Fruit fly (Drosophila melanogaster) whole organism, embryonic: Measurements from ENCODE around the gene CG15382.

Source experiments
- CG10366 ChIP-seq: fragments of 200-800 bp; sonication (Bioruptor generic); IDR thresholded peaks from 2 replicates; pipeline ENCODE4 v1.3.6; 2022; ENCODE audit warnings: missing biosample characterization, missing genetic modification characterization
- CG11247 ChIP-seq: fragments of 200-800 bp; sonication (Bioruptor generic); IDR thresholded peaks from 2 replicates; pipeline ENCODE4 v1.3.6; 2022; ENCODE audit warnings: missing biosample characterization, missing genetic modification characterization
- CG11504 ChIP-seq: fragments of 200-800 bp; sonication (Bioruptor generic); optimal IDR thresholded peaks from 3 replicates; lab custom pipeline; 2019; ENCODE audit warnings: missing biosample characterization, mild to moderate bottlenecking, missing genetic modification characterization, moderate library complexity
- CG11723 ChIP-seq: fragments of 200-800 bp; sonication (Bioruptor generic); optimal IDR thresholded peaks from 2 replicates; lab custom pipeline; 2017; ENCODE audit warnings: missing biosample characterization, mild to moderate bottlenecking, missing genetic modification characterization
- CG13296 ChIP-seq: fragments of 200-800 bp; sonication (Bioruptor generic); optimal IDR thresholded peaks from 3 replicates; lab custom pipeline; 2018; ENCODE audit warnings: missing biosample characterization, mild to moderate bottlenecking, missing genetic modification characterization
- CG13894 ChIP-seq: fragments of 200-800 bp; sonication (Bioruptor generic); optimal IDR thresholded peaks from 3 replicates; lab custom pipeline; 2018; ENCODE audit warnings: missing biosample characterization, mild to moderate bottlenecking, missing genetic modification characterization, moderate library complexity
- CG16863 ChIP-seq: fragments of 200-800 bp; sonication (Bioruptor generic); optimal IDR thresholded peaks from 3 replicates; lab custom pipeline; 2016; ENCODE audit warnings: missing biosample characterization, missing genetic modification characterization
- CG31365 ChIP-seq: fragments of 200-800 bp; sonication (Bioruptor generic); optimal IDR thresholded peaks from 2 replicates; lab custom pipeline; 2018; ENCODE audit warnings: missing biosample characterization, mild to moderate bottlenecking, missing genetic modification characterization
- CG34422 ChIP-seq: fragments of 200-800 bp; sonication (Bioruptor generic); IDR thresholded peaks from 3 replicates; pipeline ENCODE4 v1.3.6; 2022; ENCODE audit warnings: missing biosample characterization, missing genetic modification characterization
- CG4360 ChIP-seq: fragments of 200-800 bp; sonication (Bioruptor generic); IDR thresholded peaks from 2 replicates; pipeline ENCODE4 v1.3.6; 2022; ENCODE audit warnings: missing biosample characterization, missing genetic modification characterization
- CG6813 ChIP-seq: fragments of 200-800 bp; sonication (Bioruptor generic); optimal IDR thresholded peaks from 2 replicates; lab custom pipeline; 2017; ENCODE audit warnings: missing biosample characterization, missing genetic modification characterization, mild to moderate bottlenecking, moderate library complexity, missing genetic modification reagents
- CG8089 ChIP-seq: fragments of 200-800 bp; sonication (Bioruptor generic); optimal IDR thresholded peaks from 3 replicates; lab custom pipeline; 2016; ENCODE audit warnings: missing biosample characterization, missing genetic modification characterization
- CG8944 ChIP-seq: fragments of 200-800 bp; sonication (Bioruptor generic); optimal IDR thresholded peaks from 3 replicates; lab custom pipeline; 2016; ENCODE audit warnings: missing biosample characterization, missing genetic modification characterization
- CG9932 ChIP-seq: fragments of 200-800 bp; sonication (Bioruptor generic); IDR thresholded peaks from 2 replicates; pipeline ENCODE4 v1.3.6; 2022; ENCODE audit warnings: missing biosample characterization, missing genetic modification characterization
- Deaf1 ChIP-seq: fragments of 200-800 bp; optimal IDR thresholded peaks from 3 replicates; lab custom pipeline; 2019; ENCODE audit warnings: missing biosample characterization, mild to moderate bottlenecking, missing genetic modification characterization, moderate library complexity
- Dfd ChIP-seq, 2 experiments: fragments of >200 bp; optimal IDR thresholded peaks; 2 replicates each; lab custom pipeline; 2017; ENCODE audit warnings: missing biosample characterization in 2 of 2, missing genetic modification characterization in 2 of 2
- Dip2 ChIP-seq: fragments of 200-800 bp; sonication (Bioruptor generic); IDR thresholded peaks from 2 replicates; pipeline ENCODE4 v1.3.6; 2022; ENCODE audit warnings: missing biosample characterization, missing genetic modification characterization
- Dref ChIP-seq: fragments of 200-800 bp; sonication (Bioruptor generic); IDR thresholded peaks from 2 replicates; pipeline ENCODE4 v1.3.6; 2022; ENCODE audit warnings: missing biosample characterization, missing genetic modification characterization
- Elba2 ChIP-seq: fragments of 200-800 bp; sonication (Bioruptor generic); optimal IDR thresholded peaks from 3 replicates; lab custom pipeline; 2016; ENCODE audit warnings: missing biosample characterization, missing genetic modification characterization
- Kr ChIP-seq: fragments of 200-800 bp; sonication (Bioruptor generic); optimal IDR thresholded peaks from 2 replicates; lab custom pipeline; 2017; ENCODE audit warnings: missing biosample characterization, mild to moderate bottlenecking, missing genetic modification characterization
- Med ChIP-seq: fragments of 200-800 bp; sonication (Bioruptor generic); peaks from one replicate; lab custom pipeline; 2016; ENCODE audit warnings: missing biosample characterization, missing genetic modification characterization, mild to moderate bottlenecking, inconsistent platforms, moderate library complexity
- Sox100B ChIP-seq: fragments of 200-800 bp; sonication (Bioruptor generic); optimal IDR thresholded peaks from 3 replicates; lab custom pipeline; 2018; ENCODE audit warnings: missing biosample characterization, mild to moderate bottlenecking, missing genetic modification characterization
- Usf ChIP-seq: fragments of 200-800 bp; sonication (Bioruptor generic); optimal IDR thresholded peaks from 2 replicates; lab custom pipeline; 2017; ENCODE audit warnings: missing genotype, missing biosample characterization, missing genetic modification characterization
- YL-1 ChIP-seq: fragments of 200-800 bp; sonication (Bioruptor generic); optimal IDR thresholded peaks from 3 replicates; lab custom pipeline; 2017; ENCODE audit warnings: missing biosample characterization, mild to moderate bottlenecking, missing genetic modification characterization
- al ChIP-seq: fragments of 200-800 bp; sonication (Bioruptor generic); IDR thresholded peaks from 2 replicates; pipeline ENCODE4 v1.3.6; 2022; ENCODE audit warnings: missing biosample characterization, missing genetic modification characterization
- amos ChIP-seq: fragments of 200-800 bp; sonication (Bioruptor generic); IDR thresholded peaks from 2 replicates; pipeline ENCODE4 v1.3.6; 2022; ENCODE audit warnings: missing biosample characterization, missing genetic modification characterization; ENCODE audit not compliant: partially characterized antibody
- bsh ChIP-seq, 2 experiments: fragments of 200-800 bp; sonication (Bioruptor generic); optimal IDR thresholded peaks; 2 replicates each; lab custom pipeline; 2017 to 2018; ENCODE audit warnings: mild to moderate bottlenecking in 2 of 2, missing biosample characterization in 2 of 2, missing genetic modification characterization in 2 of 2, moderate library complexity in 1 of 2
- btn ChIP-seq: fragments of 200-800 bp; sonication (Bioruptor generic); optimal IDR thresholded peaks from 2 replicates; lab custom pipeline; 2016; ENCODE audit warnings: missing biosample characterization, missing genetic modification characterization
- dm ChIP-seq: fragments of 200-800 bp; sonication (Bioruptor generic); optimal IDR thresholded peaks from 3 replicates; lab custom pipeline; 2016; ENCODE audit warnings: missing biosample characterization, missing genetic modification characterization
- klu ChIP-seq: fragments of 200-800 bp; sonication (Bioruptor generic); IDR thresholded peaks from 2 replicates; pipeline ENCODE4 v1.3.6; 2022; ENCODE audit warnings: missing biosample characterization, missing genetic modification characterization
- knrl ChIP-seq: fragments of 200-800 bp; sonication (Bioruptor generic); IDR thresholded peaks from 3 replicates; pipeline ENCODE4 v1.3.6; 2022; ENCODE audit warnings: missing biosample characterization, missing genetic modification characterization; ENCODE audit not compliant: partially characterized antibody
- nmo ChIP-seq: fragments of 200-800 bp; sonication (Bioruptor generic); optimal IDR thresholded peaks from 2 replicates; lab custom pipeline; 2018; ENCODE audit warnings: missing biosample characterization, mild to moderate bottlenecking, missing genetic modification characterization, moderate library complexity
- pum ChIP-seq: fragments of 200-800 bp; sonication (Bioruptor generic); optimal IDR thresholded peaks from 2 replicates; lab custom pipeline; 2016; ENCODE audit warnings: missing biosample characterization, missing genetic modification characterization
- ro ChIP-seq: fragments of 200-800 bp; sonication (Bioruptor generic); IDR thresholded peaks from 2 replicates; pipeline ENCODE4 v1.3.6; 2022; ENCODE audit warnings: missing biosample characterization, missing genetic modification characterization
- seq ChIP-seq: fragments of 200-800 bp; sonication (Bioruptor generic); IDR thresholded peaks from 2 replicates; pipeline ENCODE4 v1.3.6; 2022; ENCODE audit warnings: missing biosample characterization, missing genetic modification characterization
- ssp ChIP-seq: fragments of 200-800 bp; sonication (Bioruptor generic); IDR thresholded peaks from 2 replicates; pipeline ENCODE4 v1.3.6; 2022; ENCODE audit warnings: missing biosample characterization, missing genetic modification characterization
- tap ChIP-seq: fragments of 200-800 bp; optimal IDR thresholded peaks from 3 replicates; lab custom pipeline; 2019; ENCODE audit warnings: missing biosample characterization, mild to moderate bottlenecking, missing genetic modification characterization, moderate library complexity
- tll ChIP-seq, 2 experiments: fragments of 200-800 bp in 1 of 2; fragments of >200 bp in 1 of 2; sonication (Bioruptor generic) in 1 of 2; optimal IDR thresholded peaks; 2 replicates each; lab custom pipeline; 2017 to 2019; ENCODE audit warnings: missing biosample characterization in 2 of 2, missing genetic modification characterization in 2 of 2, mild to moderate bottlenecking in 1 of 2, moderate library complexity in 1 of 2
- vnd ChIP-seq: fragments of 200-800 bp; sonication (Bioruptor generic); IDR thresholded peaks from 3 replicates; pipeline ENCODE4 v1.3.6; 2022; ENCODE audit warnings: missing biosample characterization, missing genetic modification characterization; ENCODE audit not compliant: partially characterized antibody
- zen ChIP-seq: fragments of 200-800 bp; sonication (Bioruptor generic); optimal IDR thresholded peaks from 3 replicates; lab custom pipeline; 2018; ENCODE audit warnings: missing biosample characterization, mild to moderate bottlenecking, missing genetic modification characterization, moderate library complexity
- zf30C ChIP-seq: fragments of 200-800 bp; sonication (Bioruptor generic); optimal IDR thresholded peaks from 3 replicates; lab custom pipeline; 2018; ENCODE audit warnings: missing biosample characterization, mild to moderate bottlenecking, missing genetic modification characterization

The CG15382 gene

DNA sequence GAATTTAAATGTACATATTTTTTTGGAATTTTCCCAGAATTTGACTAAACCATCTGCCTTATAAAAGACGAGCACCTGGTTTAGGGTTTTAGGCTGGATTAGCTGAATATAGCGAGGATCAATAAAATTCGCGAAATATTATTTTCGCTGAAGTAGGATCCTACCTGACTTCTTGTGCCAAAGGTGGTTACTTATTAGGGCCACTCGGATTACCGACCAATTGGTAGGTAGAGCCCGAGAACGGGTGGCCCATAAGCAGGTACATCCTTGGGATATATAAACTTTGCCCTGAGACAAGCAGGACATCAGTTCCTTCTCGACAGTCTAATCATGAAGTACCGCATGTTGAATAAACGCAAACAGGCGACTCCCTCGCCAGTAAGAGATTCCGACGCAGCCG lies at the start of gene CG15382:
CG15382 (plus strand) TSS at position 301 of the 400 bp plus-strand sequence.
- TF ChIP-seq Elba2 (peak; percentile 38), CG16863 (no peak)

DNA sequence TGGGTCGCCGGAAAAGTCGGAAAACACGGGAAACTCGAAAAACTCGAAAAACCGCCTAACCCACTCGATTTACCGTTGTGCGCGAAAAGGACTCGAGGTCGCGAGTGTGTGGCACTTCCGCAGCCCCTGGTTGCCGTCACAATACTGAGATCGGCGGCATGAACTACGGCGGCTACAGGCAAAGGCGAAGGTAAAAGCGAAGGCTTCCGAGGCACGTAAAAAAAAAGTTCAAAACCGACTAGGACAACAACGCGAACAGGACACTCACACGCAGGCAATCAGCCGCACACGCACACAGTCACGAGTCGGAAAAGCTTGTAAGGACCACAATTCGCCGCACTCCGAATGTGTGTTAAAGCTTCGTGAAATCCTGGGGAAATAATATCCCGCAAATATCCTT lies 45.8 kb upstream of the CG15382 start, which contains the start of gene dpr3:
dpr3 (minus strand) TSS at position 133 of the 400 bp plus-strand sequence.
- peak; percentile 95 for TF ChIP-seq Deaf1
- 0 out of 3 replicates have a peak, but pooled peaks have one; percentile 14 for TF ChIP-seq knrl (GFP tag; lab: Robert Waterston, UW)
- no peak for TF ChIP-seq tap
- no peak for TF ChIP-seq pum (GFP tag; lab: Kevin White, UChicago)
- TF ChIP-seq CG11723 (GFP tag; lab: Kevin White, UChicago): no peak
- TF ChIP-seq nmo (GFP tag; lab: Kevin White, UChicago): no peak
- TF ChIP-seq CG13894: peak; percentile 44
- no peak for TF ChIP-seq ro (GFP tag; lab: Robert Waterston, UW)
- no peak for TF ChIP-seq CG8944 (GFP tag; lab: Kevin White, UChicago)
- TF ChIP-seq al (GFP tag; lab: Robert Waterston, UW): no peak
- no peak for TF ChIP-seq CG8089
- TF ChIP-seq klu (GFP tag; lab: Robert Waterston, UW): no peak
- no peak for TF ChIP-seq tll (GFP tag; optimal IDR thresholded peaks at IDR 0.05; lab: Kevin White, UChicago)
- TF ChIP-seq CG34422: peak; percentile 19; the same call in 1 of the 3 replicates
- peak; percentile 8; the same call in 1 of the 2 replicates for TF ChIP-seq amos
- TF ChIP-seq CG4360 (GFP tag; lab: Robert Waterston, UW): no peak
- peak; percentile 61 for TF ChIP-seq Med
- no peak for TF ChIP-seq CG6813

DNA sequence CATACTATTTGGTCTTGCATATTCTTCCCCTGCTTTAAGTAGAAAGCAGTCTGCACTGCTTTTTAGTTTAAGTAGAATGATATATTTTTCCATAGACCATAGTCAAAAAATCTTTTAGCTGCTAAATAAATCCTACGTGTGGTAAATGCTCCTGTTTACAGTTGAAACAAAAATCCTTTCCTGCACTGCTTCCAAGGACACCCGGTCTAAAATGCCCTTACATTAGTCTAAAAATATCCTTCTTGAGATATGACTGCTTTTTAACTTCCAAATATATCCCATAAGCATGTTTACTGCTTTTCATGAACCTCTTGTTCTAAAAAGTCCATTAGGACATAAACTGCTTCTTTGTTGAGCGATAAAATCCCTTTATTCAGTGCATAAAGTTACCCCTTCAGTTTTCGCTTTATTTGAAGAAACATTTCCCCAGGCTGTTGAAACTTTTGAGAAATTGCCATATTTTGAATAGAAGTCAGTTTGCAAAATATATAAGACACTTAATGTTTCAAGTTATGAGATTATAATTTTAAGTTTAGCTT lies 45.1 kb upstream of the CG15382 start:
- TF ChIP-seq CG31365 (tag; lab: Kevin White, UChicago): peak; percentile 87
- TF ChIP-seq Kr (GFP tag; lab: Kevin White, UChicago): no peak
- TF ChIP-seq CG11504 (tag; lab: Kevin White, UChicago): peak; percentile 87
- TF ChIP-seq, all 482 proteins: peak for 2

DNA sequence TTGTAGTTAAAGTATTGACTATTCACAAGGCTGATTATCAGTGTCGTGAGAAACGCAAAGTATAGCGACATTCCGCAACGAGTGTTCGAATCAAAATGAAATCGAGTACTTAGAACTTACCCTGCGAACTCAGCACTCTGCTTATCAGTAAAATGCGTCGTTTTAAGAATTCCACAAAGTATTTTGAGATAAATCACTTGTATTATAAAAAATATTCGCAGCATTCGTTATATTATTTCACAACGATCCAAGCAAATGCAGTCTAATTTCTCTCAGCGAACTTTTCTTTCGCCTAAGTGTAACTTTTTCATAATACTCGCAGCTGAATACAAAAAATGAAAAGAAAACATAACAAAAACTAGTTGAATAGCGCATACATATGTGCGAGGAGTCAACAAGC lies 26.4 kb upstream of the CG15382 start, which contains the start of gene CG4259:
CG4259 (minus strand) TSS at position 101 of the 400 bp plus-strand sequence.
- TF ChIP-seq bsh (GFP tag; optimal IDR thresholded peaks at IDR 0.05; lab: Kevin White, UChicago) (no peak), Dip2 (GFP tag; lab: Robert Waterston, UW) (no peak), CG11247 (GFP tag; lab: Robert Waterston, UW) (no peak), vnd (no peak), ssp (no peak), zf30C (GFP tag; lab: Kevin White, UChicago) (no peak), Dfd (GFP tag; optimal IDR thresholded peaks at IDR 0.05; lab: Kevin White, UChicago) (no peak), zen (tag; lab: Kevin White, UChicago) (no peak), btn (GFP tag; lab: Kevin White, UChicago) (no peak), Usf (GFP tag; lab: Kevin White, UChicago) (no peak), dm (GFP tag; lab: Kevin White, UChicago) (no peak), CG9932 (GFP tag; lab: Robert Waterston, UW) (no peak), CG13296 (GFP tag; lab: Kevin White, UChicago) (no peak), CG10366 (GFP tag; lab: Robert Waterston, UW) (no peak), Dref (no peak), YL-1 (GFP tag; lab: Kevin White, UChicago) (no peak), seq (GFP tag; lab: Robert Waterston, UW) (no peak), Sox100B (GFP tag; lab: Kevin White, UChicago) (no peak)
